Worm (Caenorhabditis elegans) whole organism, L1 larva: ENCODE data around the gene hpo-10.
A peak's percentile ranks its signal among the peaks of the same experiment; 100 is the strongest.

ENCODE experiments used
- C16A3.4 ChIP-seq: fragments of 150-350 bp; optimal IDR thresholded peaks from 2 replicates; lab custom pipeline; 2014; ENCODE audit warnings: missing biosample characterization, missing genetic modification characterization
- C34B4.2 ChIP-seq: sonication (generic microtip); optimal IDR thresholded peaks from 2 replicates; lab custom pipeline; 2017; ENCODE audit warnings: mild to moderate bottlenecking, missing genetic modification characterization, missing compliant biosample characterization
- F16B12.6 ChIP-seq: fragments of 150-350 bp; optimal IDR thresholded peaks from 2 replicates; lab custom pipeline; 2014; ENCODE audit warnings: missing biosample characterization, missing genetic modification characterization
- Y116A8C.19 ChIP-seq: sonication (generic microtip); optimal IDR thresholded peaks from 2 replicates; lab custom pipeline; 2016; ENCODE audit warnings: missing compliant biosample characterization, missing genetic modification characterization, borderline replicate concordance
- aha-1 ChIP-seq: fragments of 150-350 bp; optimal IDR thresholded peaks from 2 replicates; lab custom pipeline; 2014; ENCODE audit warnings: missing biosample characterization, missing genetic modification characterization
- ama-1 ChIP-seq: fragments of 150-350 bp; optimal IDR thresholded peaks from 2 replicates; lab custom pipeline; 2014
- ceh-63 ChIP-seq: fragments of 200-800 bp; sonication (Bioruptor generic); optimal IDR thresholded peaks from 2 replicates; lab custom pipeline; 2018; ENCODE audit warnings: mild to moderate bottlenecking, missing genetic modification characterization, missing compliant biosample characterization
- ceh-88 ChIP-seq: fragments of 200-800 bp; sonication (Bioruptor generic); IDR thresholded peaks from 2 replicates; pipeline ENCODE4 v1.3.6; 2022; ENCODE audit warnings: missing genetic modification characterization, missing compliant biosample characterization
- dpl-1 ChIP-seq, 3 experiments: fragments of 150-350 bp in 2 of 3; sonication (generic microtip) in 1 of 3; optimal IDR thresholded peaks; 2 replicates each; lab custom pipeline; 2014 to 2017; ENCODE audit warnings: missing biosample characterization in 3 of 3, missing genetic modification characterization in 3 of 3, missing genetic modification reagents in 3 of 3
- egl-13 ChIP-seq: sonication (generic microtip); optimal IDR thresholded peaks from 2 replicates; lab custom pipeline; 2016; ENCODE audit warnings: missing genotype, missing genetic modification reagents, missing genetic modification characterization, missing compliant biosample characterization
- elt-2 ChIP-seq: sonication (generic microtip); optimal IDR thresholded peaks from 2 replicates; lab custom pipeline; 2016; ENCODE audit warnings: missing genetic modification characterization, mild to moderate bottlenecking, inconsistent platforms, missing compliant biosample characterization, missing genetic modification reagents
- elt-3 ChIP-seq, 6 experiments: fragments of 150-350 bp in 1 of 6; sonication (generic microtip); optimal IDR thresholded peaks; 2 replicates each; lab custom pipeline; 2017 to 2018; ENCODE audit warnings: missing biosample characterization in 6 of 6, missing genetic modification characterization in 6 of 6, inconsistent platforms in 1 of 6
- ets-5 ChIP-seq: fragments of 200-800 bp; sonication (Bioruptor generic); IDR thresholded peaks from 2 replicates; pipeline ENCODE4 v1.3.6; 2022; ENCODE audit warnings: missing genetic modification characterization, missing compliant biosample characterization
- fkh-10 ChIP-seq: sonication (generic microtip); optimal IDR thresholded peaks from 2 replicates; lab custom pipeline; 2017; ENCODE audit warnings: missing biosample characterization, missing genetic modification reagents, missing genetic modification characterization
- fos-1 ChIP-seq: fragments of 150-350 bp; optimal IDR thresholded peaks from 2 replicates; lab custom pipeline; 2014; ENCODE audit warnings: missing biosample characterization, missing genetic modification characterization
- grh-1 ChIP-seq: fragments of 200-800 bp; sonication (Bioruptor generic); IDR thresholded peaks from 2 replicates; pipeline ENCODE4 v1.3.6; 2022; ENCODE audit warnings: missing genetic modification reagents, missing genetic modification characterization, missing compliant biosample characterization
- hlh-17 ChIP-seq: fragments of 200-800 bp; sonication (Bioruptor generic); optimal IDR thresholded peaks from 2 replicates; lab custom pipeline; 2018; ENCODE audit warnings: missing genetic modification characterization, mild to moderate bottlenecking, missing compliant biosample characterization, moderate library complexity, borderline replicate concordance
- hlh-4 ChIP-seq: sonication (generic microtip); optimal IDR thresholded peaks from 2 replicates; lab custom pipeline; 2016; ENCODE audit warnings: mild to moderate bottlenecking, missing genetic modification characterization, missing compliant biosample characterization
- hpl-2 ChIP-seq: fragments of 150-350 bp; optimal IDR thresholded peaks from 2 replicates; lab custom pipeline; 2014; ENCODE audit warnings: missing biosample characterization, missing genetic modification reagents, missing genetic modification characterization
- isw-1 ChIP-seq: fragments of 200-800 bp; sonication (Bioruptor generic); IDR thresholded peaks from 2 replicates; pipeline ENCODE4 v1.3.6; 2022; ENCODE audit warnings: missing genetic modification characterization, missing compliant biosample characterization
- jun-1 ChIP-seq: fragments of 150-350 bp; optimal IDR thresholded peaks from 2 replicates; lab custom pipeline; 2014; ENCODE audit warnings: missing biosample characterization, missing genetic modification reagents, missing genetic modification characterization
- lin-35 ChIP-seq, 2 experiments: fragments of 150-350 bp; optimal IDR thresholded peaks; 2 replicates each; lab custom pipeline; 2014; ENCODE audit warnings: missing biosample characterization in 2 of 2, missing genetic modification characterization in 2 of 2, missing genetic modification reagents in 2 of 2
- lir-3 ChIP-seq: sonication (generic microtip); optimal IDR thresholded peaks from 2 replicates; lab custom pipeline; 2016; ENCODE audit warnings: mild to moderate bottlenecking, missing genetic modification characterization, moderate library complexity, missing compliant biosample characterization; ENCODE audit not compliant: poor library complexity
- mab-9 ChIP-seq: fragments of 200-800 bp; sonication (Bioruptor generic); IDR thresholded peaks from 2 replicates; pipeline ENCODE4 v1.3.6; 2022; ENCODE audit warnings: missing genetic modification reagents, missing genetic modification characterization, missing compliant biosample characterization
- mdl-1 ChIP-seq, 2 experiments: fragments of 150-350 bp; optimal IDR thresholded peaks; 2 replicates each; lab custom pipeline; 2014 to 2017; ENCODE audit warnings: missing biosample characterization in 2 of 2, missing genetic modification characterization in 2 of 2, inconsistent platforms in 1 of 2
- mep-1 ChIP-seq: fragments of 150-350 bp; optimal IDR thresholded peaks from 2 replicates; lab custom pipeline; 2014; ENCODE audit warnings: missing biosample characterization, missing genetic modification characterization
- nhr-11 ChIP-seq: fragments of 150-350 bp; optimal IDR thresholded peaks from 2 replicates; lab custom pipeline; 2014; ENCODE audit warnings: missing biosample characterization, missing genetic modification characterization
- nhr-12 ChIP-seq: sonication (generic microtip); optimal IDR thresholded peaks from 2 replicates; lab custom pipeline; 2017; ENCODE audit warnings: missing biosample characterization, missing genetic modification characterization
- nhr-237 ChIP-seq: fragments of 150-350 bp; optimal IDR thresholded peaks from 2 replicates; lab custom pipeline; 2014; ENCODE audit warnings: missing biosample characterization, missing genetic modification characterization
- nhr-28 ChIP-seq: fragments of 150-350 bp; optimal IDR thresholded peaks from 2 replicates; lab custom pipeline; 2014; ENCODE audit warnings: missing biosample characterization, missing genetic modification characterization
- nhr-47 ChIP-seq: sonication (generic microtip); optimal IDR thresholded peaks from 2 replicates; lab custom pipeline; 2016; ENCODE audit warnings: mild to moderate bottlenecking, missing genetic modification characterization, moderate library complexity, missing compliant biosample characterization
- nhr-71 ChIP-seq: sonication (generic microtip); optimal IDR thresholded peaks from 2 replicates; lab custom pipeline; 2016; ENCODE audit warnings: mild to moderate bottlenecking, missing genetic modification characterization, moderate library complexity, missing compliant biosample characterization
- nhr-77 ChIP-seq: fragments of 150-350 bp; optimal IDR thresholded peaks from 2 replicates; lab custom pipeline; 2014; ENCODE audit warnings: missing biosample characterization, missing genetic modification characterization
- nhr-84 ChIP-seq: sonication (generic microtip); optimal IDR thresholded peaks from 2 replicates; lab custom pipeline; 2017; ENCODE audit warnings: missing biosample characterization, missing genetic modification characterization
- nhr-85 ChIP-seq: sonication (generic microtip); peaks from one replicate; lab custom pipeline; 2016; ENCODE audit warnings: missing genetic modification characterization, inconsistent platforms, missing compliant biosample characterization
- nhr-90 ChIP-seq: sonication (generic microtip); optimal IDR thresholded peaks from 2 replicates; lab custom pipeline; 2016; ENCODE audit warnings: mild to moderate bottlenecking, missing genetic modification characterization, missing compliant biosample characterization; ENCODE audit not compliant: poor library complexity
- pag-3 ChIP-seq: sonication (generic microtip); optimal IDR thresholded peaks from 2 replicates; lab custom pipeline; 2017; ENCODE audit warnings: missing genetic modification characterization, mild to moderate bottlenecking, missing compliant biosample characterization, antibody characterized with exemption, borderline replicate concordance; ENCODE audit not compliant: insufficient read depth
- pax-3 ChIP-seq: fragments of 200-800 bp; sonication (Bioruptor generic); optimal IDR thresholded peaks from 2 replicates; lab custom pipeline; 2018; ENCODE audit warnings: mild to moderate bottlenecking, missing genetic modification characterization, moderate library complexity, missing compliant biosample characterization
- pqm-1 ChIP-seq: sonication (generic microtip); optimal IDR thresholded peaks from 3 replicates; lab custom pipeline; 2017; ENCODE audit warnings: missing biosample characterization, missing genetic modification characterization
- snpc-4 ChIP-seq: fragments of 150-350 bp; optimal IDR thresholded peaks from 2 replicates; lab custom pipeline; 2014; ENCODE audit warnings: missing biosample characterization, missing genetic modification characterization
- snu-23 ChIP-seq: sonication (generic microtip); optimal IDR thresholded peaks from 2 replicates; lab custom pipeline; 2016; ENCODE audit warnings: missing genetic modification characterization, missing compliant biosample characterization
- swsn-7 ChIP-seq: sonication (generic microtip); optimal IDR thresholded peaks from 2 replicates; lab custom pipeline; 2016; ENCODE audit warnings: missing genetic modification characterization, missing compliant biosample characterization
- tbx-2 ChIP-seq: sonication (generic microtip); optimal IDR thresholded peaks from 2 replicates; lab custom pipeline; 2016; ENCODE audit warnings: missing genetic modification characterization, missing compliant biosample characterization
- tlp-1 ChIP-seq: fragments of 150-350 bp; optimal IDR thresholded peaks from 2 replicates; lab custom pipeline; 2014; ENCODE audit warnings: missing biosample characterization, missing genetic modification characterization
- unc-30 ChIP-seq: sonication (generic microtip); optimal IDR thresholded peaks from 2 replicates; lab custom pipeline; 2017; ENCODE audit warnings: missing biosample characterization, missing genetic modification characterization
- unc-62 ChIP-seq: fragments of 150-350 bp; optimal IDR thresholded peaks from 2 replicates; lab custom pipeline; 2014; ENCODE audit warnings: missing biosample characterization, missing genetic modification reagents, missing genetic modification characterization
- vab-15 ChIP-seq: sonication (generic microtip); optimal IDR thresholded peaks from 2 replicates; lab custom pipeline; 2017; ENCODE audit warnings: missing genotype, mild to moderate bottlenecking, missing genetic modification characterization, missing compliant biosample characterization
- ztf-4 ChIP-seq: fragments of 150-350 bp; optimal IDR thresholded peaks from 2 replicates; lab custom pipeline; 2014; ENCODE audit warnings: missing biosample characterization, missing genetic modification characterization

The hpo-10 gene

ce11 chrIII:5838159-5839046 is 40.9 kb upstream of the hpo-10 start (continued):
- no peak for TF ChIP-seq hlh-17 (GFP tag; lab: Kevin White, UChicago)
- no peak for TF ChIP-seq tlp-1 (tag; lab: Kevin White, UChicago)
- TF ChIP-seq nhr-85 (tag; lab: Kevin White, UChicago) = peak; percentile 79
- no peak for TF ChIP-seq egl-13 (tag; lab: Kevin White, UChicago)
- TF ChIP-seq mdl-1 (tag; optimal IDR thresholded peaks at IDR 0.05; lab: Kevin White, UChicago) = peak in 1 of 2 experiments; percentile 84
- no peak for TF ChIP-seq pag-3 (tag; lab: Kevin White, UChicago)
- TF ChIP-seq jun-1 (tag; lab: Kevin White, UChicago) = no peak
- no peak for TF ChIP-seq nhr-12
- peak in 5 of 6 experiments; percentile 14 to 76 (median 54) for TF ChIP-seq elt-3 (tag; optimal IDR thresholded peaks at IDR 0.05; lab: Kevin White, UChicago)
- no peak for TF ChIP-seq vab-15
- no peak for TF ChIP-seq mab-9 (GFP tag; lab: Robert Waterston, UW)
- TF ChIP-seq C34B4.2 (tag; lab: Kevin White, UChicago) = no peak
- TF ChIP-seq swsn-7 (tag; lab: Kevin White, UChicago) = no peak
- peak; percentile 66 for TF ChIP-seq nhr-77 (tag; lab: Kevin White, UChicago)
- peak in 1 of 2 experiments; percentile 61 for TF ChIP-seq lin-35 (GFP tag; optimal IDR thresholded peaks at IDR 0.05; lab: Kevin White, UChicago)
- TF ChIP-seq elt-2 (tag; lab: Kevin White, UChicago) = peak; percentile 74
- no peak for TF ChIP-seq lir-3
- TF ChIP-seq F16B12.6 (tag; lab: Kevin White, UChicago) = no peak
- no peak for TF ChIP-seq isw-1 (GFP tag; lab: Robert Waterston, UW)
- no peak for TF ChIP-seq nhr-84
- TF ChIP-seq hlh-4 (tag; lab: Kevin White, UChicago) = no peak
- TF ChIP-seq nhr-47 (tag; lab: Kevin White, UChicago) = peak; percentile 18
- TF ChIP-seq aha-1 (tag; lab: Kevin White, UChicago) = no peak
- no peak for TF ChIP-seq grh-1 (GFP tag; lab: Robert Waterston, UW)
- peak; percentile 25 for TF ChIP-seq mep-1 (tag; lab: Kevin White, UChicago)
- no peak for TF ChIP-seq pqm-1 (tag; lab: Kevin White, UChicago)
- no peak for TF ChIP-seq ceh-88 (GFP tag; lab: Robert Waterston, UW)
- no peak for TF ChIP-seq ets-5 (GFP tag; lab: Robert Waterston, UW)
- TF ChIP-seq C16A3.4 (tag; lab: Kevin White, UChicago) = peak; percentile 52
- peak; percentile 66 for TF ChIP-seq tbx-2 (tag; lab: Kevin White, UChicago)
- TF ChIP-seq ceh-63 (GFP tag; lab: Kevin White, UChicago) = no peak
- TF ChIP-seq nhr-28 (tag; lab: Kevin White, UChicago) = no peak
- no peak for TF ChIP-seq unc-30 (tag; lab: Kevin White, UChicago)
- no peak for TF ChIP-seq fos-1 (tag; lab: Kevin White, UChicago)
- no peak for TF ChIP-seq nhr-237 (tag; lab: Kevin White, UChicago)
- no peak for TF ChIP-seq unc-62 (GFP tag; lab: Kevin White, UChicago)
- TF ChIP-seq, all 84 proteins: peak for 23

- TF ChIP-seq ztf-4 (tag; lab: Kevin White, UChicago) (no peak), nhr-11 (tag; lab: Kevin White, UChicago) (no peak), isw-1 (GFP tag; lab: Robert Waterston, UW) (no peak), elt-3 (tag; optimal IDR thresholded peaks at IDR 0.05; lab: Kevin White, UChicago) (peak in 3 of 6 experiments; percentile 5 to 85 (median 78)), nhr-85 (tag; lab: Kevin White, UChicago) (peak; percentile 72), pax-3 (no peak), mep-1 (tag; lab: Kevin White, UChicago) (peak; percentile 28), elt-2 (tag; lab: Kevin White, UChicago) (peak; percentile 75), nhr-90 (peak; percentile 53), fkh-10 (GFP tag; lab: Kevin White, UChicago) (no peak), Y116A8C.19 (tag; lab: Kevin White, UChicago) (no peak), ets-5 (GFP tag; lab: Robert Waterston, UW) (no peak), C34B4.2 (tag; lab: Kevin White, UChicago) (no peak), snu-23 (GFP tag; lab: Kevin White, UChicago) (peak; percentile 9), hpl-2 (GFP tag; lab: Kevin White, UChicago) (peak; percentile 24), snpc-4 (tag; lab: Kevin White, UChicago) (no peak), ama-1 (lab: Kevin White, UChicago) (no peak), nhr-71 (tag; lab: Kevin White, UChicago) (peak; percentile 59), nhr-77 (tag; lab: Kevin White, UChicago) (no peak), tbx-2 (tag; lab: Kevin White, UChicago) (peak; percentile 21), dpl-1 (GFP tag; optimal IDR thresholded peaks at IDR 0.05; lab: Kevin White, UChicago) (peak in 1 of 3 experiments; percentile 7), nhr-237 (tag; lab: Kevin White, UChicago) (no peak), lin-35 (GFP tag; optimal IDR thresholded peaks at IDR 0.05; lab: Kevin White, UChicago) (peak in 1 of 2 experiments; percentile 41)
Measured at ce11 chrIII:5839147-5839546, 40.1 kb upstream of the hpo-10 start.
